Fruit fly (Drosophila melanogaster) whole organism, embryonic: ENCODE measurements around the gene yellow-e2.

Source experiments
- Bgb ChIP-seq: fragments of 200-800 bp; sonication (Bioruptor generic); IDR thresholded peaks from 2 replicates; pipeline ENCODE4 v1.3.6; 2022; ENCODE audit warnings: missing biosample characterization, missing genetic modification characterization; ENCODE audit not compliant: partially characterized antibody
- Blimp-1 ChIP-seq: fragments of 200-800 bp; sonication (Bioruptor generic); optimal IDR thresholded peaks from 3 replicates; lab custom pipeline; 2018; ENCODE audit warnings: missing biosample characterization, missing genetic modification characterization, mild to moderate bottlenecking, moderate library complexity, missing genetic modification reagents
- CG10267 ChIP-seq: fragments of 200-800 bp; sonication (Bioruptor generic); optimal IDR thresholded peaks from 2 replicates; lab custom pipeline; 2018; ENCODE audit warnings: missing biosample characterization, mild to moderate bottlenecking, missing genetic modification characterization, moderate library complexity
- CG10274 ChIP-seq: fragments of 200-800 bp; sonication (Bioruptor generic); optimal IDR thresholded peaks from 3 replicates; lab custom pipeline; 2017; ENCODE audit warnings: missing biosample characterization, mild to moderate bottlenecking, missing genetic modification characterization
- CG10543 ChIP-seq: fragments of 200-800 bp; sonication (Bioruptor generic); optimal IDR thresholded peaks from 3 replicates; lab custom pipeline; 2017; ENCODE audit warnings: missing biosample characterization, mild to moderate bottlenecking, missing genetic modification characterization, moderate library complexity
- CG14441 ChIP-seq: fragments of 200-800 bp; sonication (Bioruptor generic); IDR thresholded peaks from 2 replicates; pipeline ENCODE4 v1.3.6; 2022; ENCODE audit warnings: missing biosample characterization, missing genetic modification characterization
- CG14667 ChIP-seq: fragments of 200-800 bp; sonication (Bioruptor generic); IDR thresholded peaks from 2 replicates; pipeline ENCODE4 v1.3.6; 2022; ENCODE audit warnings: missing biosample characterization, missing genetic modification characterization
- CG14965 ChIP-seq: fragments of 200-800 bp; sonication (Bioruptor generic); optimal IDR thresholded peaks from 2 replicates; lab custom pipeline; 2016; ENCODE audit warnings: missing biosample characterization, missing genetic modification characterization, borderline replicate concordance
- CG1647 ChIP-seq: fragments of 200-800 bp; sonication (Bioruptor generic); optimal IDR thresholded peaks from 3 replicates; lab custom pipeline; 2016; ENCODE audit warnings: missing biosample characterization, missing genetic modification characterization
- CG16813 ChIP-seq: fragments of 200-800 bp; sonication (Bioruptor generic); IDR thresholded peaks from 3 replicates; pipeline ENCODE4 v1.3.6; 2022; ENCODE audit warnings: missing biosample characterization, missing genetic modification characterization; ENCODE audit not compliant: partially characterized antibody
- CG16815 ChIP-seq: fragments of 200-800 bp; sonication (Bioruptor generic); optimal IDR thresholded peaks from 3 replicates; lab custom pipeline; 2017; ENCODE audit warnings: missing biosample characterization, mild to moderate bottlenecking, missing genetic modification characterization
- CG2116 ChIP-seq: fragments of 200-800 bp; sonication (Bioruptor generic); optimal IDR thresholded peaks from 3 replicates; lab custom pipeline; 2018; ENCODE audit warnings: missing biosample characterization, mild to moderate bottlenecking, missing genetic modification characterization
- CG30403 ChIP-seq: fragments of 200-800 bp; sonication (Bioruptor generic); optimal IDR thresholded peaks from 3 replicates; lab custom pipeline; 2016; ENCODE audit warnings: missing biosample characterization, missing genetic modification characterization
- CG31388 ChIP-seq: fragments of 200-800 bp; sonication (Bioruptor generic); optimal IDR thresholded peaks from 2 replicates; lab custom pipeline; 2016; ENCODE audit warnings: missing biosample characterization, missing genetic modification characterization
- CG33213 ChIP-seq: fragments of 200-800 bp; sonication (Bioruptor generic); optimal IDR thresholded peaks from 3 replicates; lab custom pipeline; 2016; ENCODE audit warnings: missing biosample characterization, missing genetic modification characterization
- CG34422 ChIP-seq: fragments of 200-800 bp; sonication (Bioruptor generic); IDR thresholded peaks from 3 replicates; pipeline ENCODE4 v1.3.6; 2022; ENCODE audit warnings: missing biosample characterization, missing genetic modification characterization
- CG3726 ChIP-seq: fragments of 200-800 bp; sonication (Bioruptor generic); IDR thresholded peaks from 3 replicates; pipeline ENCODE4, ENCODE4 v1.3.6; 2022; ENCODE audit warnings: missing biosample characterization, missing genetic modification characterization
- CG3847 ChIP-seq: fragments of 200-800 bp; sonication (Bioruptor generic); IDR thresholded peaks from 2 replicates; pipeline ENCODE4 v1.3.6; 2022; ENCODE audit warnings: missing biosample characterization, missing genetic modification characterization
- CG4730 ChIP-seq: fragments of 200-800 bp; sonication (Bioruptor generic); IDR thresholded peaks from 2 replicates; pipeline ENCODE4 v1.3.6; 2022; ENCODE audit warnings: missing biosample characterization, missing genetic modification characterization
- CG7987 ChIP-seq: fragments of 200-800 bp; sonication (Bioruptor generic); optimal IDR thresholded peaks from 2 replicates; lab custom pipeline; 2018; ENCODE audit warnings: missing biosample characterization, mild to moderate bottlenecking, missing genetic modification characterization, moderate library complexity
- CG8290 ChIP-seq, 3 experiments: fragments of 200-800 bp; sonication (Bioruptor generic); optimal IDR thresholded peaks; 2 replicates each; lab custom pipeline; 2016 to 2019; ENCODE audit warnings: missing biosample characterization in 3 of 3, missing genetic modification characterization in 3 of 3, mild to moderate bottlenecking in 2 of 3, moderate library complexity in 1 of 3
- CG8388 ChIP-seq: fragments of 200-800 bp; sonication (Bioruptor generic); optimal IDR thresholded peaks from 2 replicates; lab custom pipeline; 2019; ENCODE audit warnings: missing biosample characterization, mild to moderate bottlenecking, missing genetic modification characterization, moderate library complexity
- CG8765 ChIP-seq: fragments of 200-800 bp; sonication (Bioruptor generic); IDR thresholded peaks from 2 replicates; pipeline ENCODE4 v1.3.6; 2022; ENCODE audit warnings: missing biosample characterization, missing genetic modification characterization
- CG8944 ChIP-seq: fragments of 200-800 bp; sonication (Bioruptor generic); optimal IDR thresholded peaks from 3 replicates; lab custom pipeline; 2016; ENCODE audit warnings: missing biosample characterization, missing genetic modification characterization
- CG9437 ChIP-seq: fragments of 200-800 bp; sonication (Bioruptor generic); optimal IDR thresholded peaks from 2 replicates; lab custom pipeline; 2018; ENCODE audit warnings: missing biosample characterization, mild to moderate bottlenecking, missing genetic modification characterization
- CG9797 ChIP-seq: fragments of 200-800 bp; sonication (Bioruptor generic); optimal IDR thresholded peaks from 3 replicates; lab custom pipeline; 2018; ENCODE audit warnings: missing biosample characterization, mild to moderate bottlenecking, missing genetic modification characterization
- Drgx ChIP-seq: fragments of 200-800 bp; sonication (Bioruptor generic); IDR thresholded peaks from 2 replicates; pipeline ENCODE4 v1.3.6; 2022; ENCODE audit warnings: missing biosample characterization, missing genetic modification characterization
- Ets65A ChIP-seq: fragments of 200-800 bp; sonication (Bioruptor generic); peaks from one replicate; lab custom pipeline; 2016; ENCODE audit warnings: missing biosample characterization, missing genetic modification characterization
- Hsf ChIP-seq: fragments of 200-800 bp; sonication (Bioruptor generic); optimal IDR thresholded peaks from 3 replicates; lab custom pipeline; 2016; ENCODE audit warnings: missing biosample characterization, missing genetic modification characterization
- MBD-R2 ChIP-seq: fragments of 200-800 bp; sonication (Bioruptor generic); IDR thresholded peaks from 2 replicates; pipeline ENCODE4 v1.3.6; 2022; ENCODE audit warnings: missing biosample characterization, missing genetic modification characterization
- Med ChIP-seq: fragments of 200-800 bp; sonication (Bioruptor generic); peaks from one replicate; lab custom pipeline; 2016; ENCODE audit warnings: missing biosample characterization, missing genetic modification characterization, mild to moderate bottlenecking, inconsistent platforms, moderate library complexity
- Myb ChIP-seq: fragments of 200-800 bp; sonication (Bioruptor generic); optimal IDR thresholded peaks from 2 replicates; lab custom pipeline; 2016; ENCODE audit warnings: missing biosample characterization, missing genetic modification characterization
- Rfx ChIP-seq: fragments of 200-800 bp; sonication (Bioruptor generic); IDR thresholded peaks from 2 replicates; pipeline ENCODE4 v1.3.6; 2022; ENCODE audit warnings: missing biosample characterization, missing genetic modification characterization
- Spps ChIP-seq: fragments of 200-800 bp; sonication (Bioruptor generic); optimal IDR thresholded peaks from 2 replicates; lab custom pipeline; 2018; ENCODE audit warnings: missing biosample characterization, mild to moderate bottlenecking, missing genetic modification characterization
- Usf ChIP-seq: fragments of 200-800 bp; sonication (Bioruptor generic); optimal IDR thresholded peaks from 2 replicates; lab custom pipeline; 2017; ENCODE audit warnings: missing genotype, missing biosample characterization, missing genetic modification characterization
- chm ChIP-seq: fragments of 200-800 bp; sonication (Bioruptor generic); IDR thresholded peaks from 2 replicates; pipeline ENCODE4 v1.3.6; 2022; ENCODE audit warnings: missing biosample characterization, missing genetic modification characterization
- chn ChIP-seq: fragments of 200-800 bp; sonication (Bioruptor generic); optimal IDR thresholded peaks from 2 replicates; lab custom pipeline; 2016; ENCODE audit warnings: missing biosample characterization, missing genetic modification characterization
- en ChIP-seq: fragments of 200-800 bp; sonication (Bioruptor generic); optimal IDR thresholded peaks from 2 replicates; lab custom pipeline; 2016; ENCODE audit warnings: missing biosample characterization, missing genetic modification characterization
- eve ChIP-seq, 2 experiments: fragments of >200 bp; optimal IDR thresholded peaks; 2 replicates each; lab custom pipeline; 2017; ENCODE audit warnings: missing biosample characterization in 2 of 2, missing genetic modification characterization in 2 of 2
- fd96Cb ChIP-seq: fragments of 200-800 bp; sonication (Bioruptor generic); optimal IDR thresholded peaks from 2 replicates; lab custom pipeline; 2018; ENCODE audit warnings: missing biosample characterization, mild to moderate bottlenecking, missing genetic modification characterization, moderate library complexity
- gt ChIP-seq: fragments of 200-800 bp; sonication (Bioruptor generic); IDR thresholded peaks from 2 replicates; pipeline ENCODE4 v1.3.6; 2022; ENCODE audit warnings: missing biosample characterization, missing genetic modification characterization
- kay ChIP-seq: fragments of 200-800 bp; sonication (Bioruptor generic); optimal IDR thresholded peaks from 2 replicates; lab custom pipeline; 2016; ENCODE audit warnings: missing biosample characterization, missing genetic modification characterization
- kni ChIP-seq: fragments of 200-800 bp; sonication (Bioruptor generic); optimal IDR thresholded peaks from 3 replicates; lab custom pipeline; 2017; ENCODE audit warnings: mild to moderate bottlenecking, missing biosample characterization, missing genetic modification reagents, missing genetic modification characterization
- nerfin-2 ChIP-seq: fragments of 200-800 bp; sonication (Bioruptor generic); IDR thresholded peaks from 2 replicates; pipeline ENCODE4 v1.3.6; 2022; ENCODE audit warnings: missing biosample characterization, missing genetic modification characterization; ENCODE audit not compliant: partially characterized antibody
- pho ChIP-seq: fragments of 200-800 bp; sonication (Bioruptor generic); optimal IDR thresholded peaks from 2 replicates; lab custom pipeline; 2016; ENCODE audit warnings: missing biosample characterization, missing genetic modification characterization
- pum ChIP-seq: fragments of 200-800 bp; sonication (Bioruptor generic); optimal IDR thresholded peaks from 2 replicates; lab custom pipeline; 2016; ENCODE audit warnings: missing biosample characterization, missing genetic modification characterization
- pzg ChIP-seq: fragments of 200-800 bp; sonication (Bioruptor generic); optimal IDR thresholded peaks from 3 replicates; lab custom pipeline; 2018; ENCODE audit warnings: missing biosample characterization, mild to moderate bottlenecking, missing genetic modification characterization, moderate library complexity
- sens-2 ChIP-seq: fragments of 200-800 bp; sonication (Bioruptor generic); IDR thresholded peaks from 2 replicates; pipeline ENCODE4 v1.3.6; 2022; ENCODE audit warnings: missing biosample characterization, missing genetic modification characterization
- tap ChIP-seq: fragments of 200-800 bp; optimal IDR thresholded peaks from 3 replicates; lab custom pipeline; 2019; ENCODE audit warnings: missing biosample characterization, mild to moderate bottlenecking, missing genetic modification characterization, moderate library complexity
- trem ChIP-seq: fragments of 200-800 bp; optimal IDR thresholded peaks from 3 replicates; lab custom pipeline; 2019; ENCODE audit warnings: missing biosample characterization, mild to moderate bottlenecking, missing genetic modification characterization, moderate library complexity
- z ChIP-seq: fragments of 200-800 bp; sonication (Bioruptor generic); IDR thresholded peaks from 3 replicates; pipeline ENCODE4 v1.3.6; 2022; ENCODE audit warnings: missing biosample characterization, missing genetic modification characterization

yellow-e2 gene

DNA sequence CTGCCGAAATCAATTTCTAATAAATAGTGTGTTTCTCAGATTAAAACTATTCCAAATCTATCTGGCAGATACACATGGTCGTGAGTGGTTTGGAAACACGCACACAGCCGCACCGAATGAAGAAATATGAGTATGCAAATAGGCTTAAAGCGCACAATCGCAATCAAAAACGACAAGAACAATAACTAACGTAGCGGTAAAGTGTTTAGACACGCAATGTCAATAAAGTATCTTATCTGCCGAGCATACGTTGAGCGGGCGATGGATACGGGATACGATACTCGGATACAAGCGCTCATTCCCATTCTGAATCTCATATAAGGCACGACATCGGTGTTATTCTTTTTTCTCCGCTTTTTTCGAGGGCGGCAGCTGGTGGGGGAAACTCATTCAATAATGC is 39.2 kb upstream of the yellow-e2 start (continued):
- peak; percentile 33 for TF ChIP-seq Med (GFP tag; lab: Kevin White, UChicago)
- TF ChIP-seq CG34422 (GFP tag; lab: Robert Waterston, UW) = no peak
- TF ChIP-seq CG14965 (GFP tag; lab: Kevin White, UChicago) = no peak
- TF ChIP-seq Drgx (GFP tag; lab: Robert Waterston, UW) = no peak
- TF ChIP-seq pum (GFP tag; lab: Kevin White, UChicago) = no peak
- TF ChIP-seq CG10543 = no peak
- TF ChIP-seq CG8765 = no peak
- TF ChIP-seq Ets65A (GFP tag; lab: Kevin White, UChicago) = peak; percentile 51
- no peak for TF ChIP-seq eve (GFP tag; optimal IDR thresholded peaks at IDR 0.05; lab: Kevin White, UChicago)
- no peak for TF ChIP-seq Myb (GFP tag; lab: Kevin White, UChicago)
- no peak for TF ChIP-seq CG2116 (GFP tag; lab: Kevin White, UChicago)
- no peak for TF ChIP-seq fd96Cb (tag; lab: Kevin White, UChicago)
- TF ChIP-seq pho (GFP tag; lab: Kevin White, UChicago) = no peak
- no peak for TF ChIP-seq CG14667 (GFP tag; lab: Robert Waterston, UW)
- TF ChIP-seq CG10274 (GFP tag; lab: Kevin White, UChicago) = no peak
- TF ChIP-seq Spps (tag; lab: Kevin White, UChicago) = no peak
- no peak for TF ChIP-seq chm (GFP tag; lab: Robert Waterston, UW)
- no peak for TF ChIP-seq Hsf (GFP tag; lab: Kevin White, UChicago)
- TF ChIP-seq nerfin-2 = no peak
- TF ChIP-seq CG8290 (GFP tag; optimal IDR thresholded peaks at IDR 0.05; lab: Kevin White, UChicago) = no peak
- peak in 1 of 2 experiments; percentile 55 for TF ChIP-seq CG8290 (tag; optimal IDR thresholded peaks at IDR 0.05; lab: Kevin White, UChicago)

DNA sequence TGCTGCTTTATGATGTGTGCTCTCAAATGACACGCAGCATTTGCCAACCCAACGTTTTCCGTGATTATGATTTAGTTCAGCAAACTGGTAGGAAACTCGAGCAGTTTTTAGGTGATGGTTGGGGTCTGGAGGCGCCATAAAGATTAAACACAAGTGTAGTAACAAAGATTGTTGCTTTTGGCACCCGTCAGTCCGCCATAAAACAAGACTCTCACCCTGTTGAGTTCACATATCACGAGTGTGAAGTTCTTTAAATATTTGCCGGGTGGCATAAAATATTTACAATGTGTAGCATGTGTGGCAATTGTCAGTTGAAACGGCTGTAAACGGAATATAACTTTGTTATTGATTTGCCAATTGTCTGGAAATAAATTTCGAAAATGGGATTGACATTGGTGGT is 34.9 kb upstream of the yellow-e2 start:
- TF ChIP-seq pzg (GFP tag; lab: Kevin White, UChicago) = no peak
- no peak for TF ChIP-seq Blimp-1 (GFP tag; lab: Kevin White, UChicago)
- TF ChIP-seq en (GFP tag; lab: Kevin White, UChicago) = no peak
- no peak for TF ChIP-seq CG3726 (GFP tag; lab: Robert Waterston, UW)
- TF ChIP-seq Bgb = no peak
- no peak for TF ChIP-seq kni (GFP tag; lab: Kevin White, UChicago)
- TF ChIP-seq CG1647 (GFP tag; lab: Kevin White, UChicago) = no peak
- TF ChIP-seq kay (GFP tag; lab: Kevin White, UChicago) = no peak
- no peak for TF ChIP-seq pho (GFP tag; lab: Kevin White, UChicago)
- TF ChIP-seq CG9437 (GFP tag; lab: Kevin White, UChicago) = no peak
- no peak; the same call in 1 of the 2 replicates for TF ChIP-seq Rfx (GFP tag; lab: Robert Waterston, UW)
- TF ChIP-seq sens-2 = no peak
- no peak for TF ChIP-seq chn (GFP tag; lab: Kevin White, UChicago)
- TF ChIP-seq CG7987 (GFP tag; lab: Kevin White, UChicago) = peak; percentile 45
- TF ChIP-seq CG30403 = no peak
- TF ChIP-seq CG33213 (GFP tag; lab: Kevin White, UChicago) = no peak
- TF ChIP-seq gt (GFP tag; lab: Robert Waterston, UW) = no peak
- TF ChIP-seq CG31388 (GFP tag; lab: Kevin White, UChicago) = no peak
- 0 out of 2 replicates have a peak, but pooled peaks have one; percentile 11 for TF ChIP-seq CG3847
- TF ChIP-seq CG4730 (GFP tag; lab: Robert Waterston, UW) = no peak
- no peak for TF ChIP-seq trem
- no peak for TF ChIP-seq CG16815 (GFP tag; lab: Kevin White, UChicago)
- TF ChIP-seq CG16813 (GFP tag; lab: Robert Waterston, UW) = no peak
- no peak for TF ChIP-seq Usf
- no peak for TF ChIP-seq z (GFP tag; lab: Robert Waterston, UW)
- no peak for TF ChIP-seq CG10267
- TF ChIP-seq CG8944 (GFP tag; lab: Kevin White, UChicago) = no peak
- TF ChIP-seq CG9797 (GFP tag; lab: Kevin White, UChicago) = no peak
- no peak for TF ChIP-seq CG14441
- TF ChIP-seq CG8388 (GFP tag; lab: Kevin White, UChicago) = no peak
- no peak for TF ChIP-seq MBD-R2 (GFP tag; lab: Robert Waterston, UW)
- peak; percentile 3 for TF ChIP-seq tap (tag; lab: Kevin White, UChicago)
